Worm (Caenorhabditis elegans) whole organism, L4 larva: ENCODE data around the gene asp-3.

Source experiments
- F10B5.3 ChIP-seq: sonication (generic microtip); optimal IDR thresholded peaks from 2 replicates; lab custom pipeline; 2016; ENCODE audit warnings: mild to moderate bottlenecking, missing genetic modification characterization, missing compliant biosample characterization
- F26F4.8 ChIP-seq: fragments of 200-800 bp; sonication (Bioruptor generic); conservative IDR thresholded peaks from 2 replicates; pipeline ENCODE4 v1.3.6; 2022; ENCODE audit warnings: missing genetic modification characterization, missing compliant biosample characterization
- F44E2.7 ChIP-seq: fragments of 200-800 bp; sonication (Bioruptor generic); IDR thresholded peaks from 2 replicates; pipeline ENCODE4 v2.1.2; 2022; ENCODE audit warnings: missing genetic modification characterization, missing compliant biosample characterization
- F49E8.2 ChIP-seq: sonication (generic microtip); optimal IDR thresholded peaks from 2 replicates; lab custom pipeline; 2016; ENCODE audit warnings: missing compliant biosample characterization, mild to moderate bottlenecking, missing genetic modification characterization, borderline replicate concordance
- T26A8.4 ChIP-seq: fragments of 200-800 bp; sonication (Bioruptor generic); IDR thresholded peaks from 2 replicates; pipeline ENCODE4 v1.3.6; 2022; ENCODE audit warnings: missing genetic modification characterization, missing compliant biosample characterization
- Y48G9A.11 ChIP-seq: fragments of 200-800 bp; sonication (Bioruptor generic); IDR thresholded peaks from 2 replicates; pipeline ENCODE4 v1.3.6; 2022; ENCODE audit warnings: missing genetic modification reagents, missing genetic modification characterization, missing compliant biosample characterization
- Y75B8A.6 ChIP-seq: fragments of 200-800 bp; sonication (Bioruptor generic); IDR thresholded peaks from 2 replicates; pipeline ENCODE4 v1.3.6; 2022; ENCODE audit warnings: missing genetic modification reagents, missing genetic modification characterization, missing compliant biosample characterization
- aha-1 ChIP-seq: fragments of 150-350 bp; peaks from one replicate; lab custom pipeline; 2014; ENCODE audit warnings: missing biosample characterization, missing genetic modification characterization
- ama-1 ChIP-seq: fragments of 150-350 bp; optimal IDR thresholded peaks from 2 replicates; lab custom pipeline; 2014; ENCODE audit warnings: inconsistent platforms, mixed read lengths
- arid-1 ChIP-seq: fragments of 200-800 bp; sonication (Bioruptor generic); conservative IDR thresholded peaks from 2 replicates; pipeline ENCODE4 v1.3.6; 2022; ENCODE audit warnings: missing genetic modification reagents, missing genetic modification characterization, missing compliant biosample characterization
- attf-4 ChIP-seq: sonication (generic microtip); optimal IDR thresholded peaks from 3 replicates; lab custom pipeline; 2017; ENCODE audit warnings: missing biosample characterization, missing genetic modification characterization
- ceh-32 ChIP-seq: sonication (generic microtip); optimal IDR thresholded peaks from 2 replicates; lab custom pipeline; 2016; ENCODE audit warnings: mild to moderate bottlenecking, missing genetic modification characterization, missing compliant biosample characterization; ENCODE audit not compliant: poor library complexity
- ceh-44 ChIP-seq: fragments of 200-800 bp; sonication (Bioruptor generic); IDR thresholded peaks from 2 replicates; pipeline ENCODE4 v1.3.6; 2022; ENCODE audit warnings: missing genetic modification reagents, missing genetic modification characterization, missing compliant biosample characterization
- ceh-62 ChIP-seq: sonication (generic microtip); optimal IDR thresholded peaks from 2 replicates; lab custom pipeline; 2017; ENCODE audit warnings: missing biosample characterization, missing genetic modification characterization
- cey-2 ChIP-seq: sonication (generic microtip); optimal IDR thresholded peaks from 3 replicates; lab custom pipeline; 2017; ENCODE audit warnings: missing genetic modification characterization, mild to moderate bottlenecking, missing compliant biosample characterization, antibody characterized with exemption, borderline replicate concordance; ENCODE audit not compliant: insufficient read depth
- ctbp-1 ChIP-seq: fragments of 200-800 bp; sonication (Bioruptor generic); IDR thresholded peaks from 2 replicates; pipeline ENCODE4 v1.3.6; 2022; ENCODE audit warnings: missing genetic modification reagents, missing genetic modification characterization, missing compliant biosample characterization
- daf-12 ChIP-seq: fragments of 150-350 bp; optimal IDR thresholded peaks from 2 replicates; lab custom pipeline; 2014; ENCODE audit warnings: missing biosample characterization, missing genetic modification reagents, missing genetic modification characterization
- daf-16 ChIP-seq, 3 experiments: sonication (generic microtip); optimal IDR thresholded peaks; 2 replicates each; lab custom pipeline; 2016 to 2017; ENCODE audit warnings: missing genetic modification characterization in 3 of 3, missing genetic modification reagents in 3 of 3, mild to moderate bottlenecking in 2 of 3, missing compliant biosample characterization in 2 of 3, missing biosample characterization in 1 of 3, moderate library complexity in 1 of 3
- daf-19 ChIP-seq: fragments of 200-800 bp; sonication (Bioruptor generic); conservative IDR thresholded peaks from 2 replicates; pipeline ENCODE4 v1.3.6; 2022; ENCODE audit warnings: missing genetic modification characterization, missing compliant biosample characterization
- daf-8 ChIP-seq: fragments of 200-800 bp; sonication (Bioruptor generic); IDR thresholded peaks from 2 replicates; pipeline ENCODE4 v1.3.6; 2022; ENCODE audit warnings: missing genetic modification characterization, missing compliant biosample characterization
- duxl-1 ChIP-seq: sonication (generic microtip); optimal IDR thresholded peaks from 2 replicates; lab custom pipeline; 2016; ENCODE audit warnings: mild to moderate bottlenecking, missing genetic modification characterization, moderate library complexity, missing compliant biosample characterization; ENCODE audit not compliant: poor library complexity
- egl-27 ChIP-seq: sonication (generic microtip); optimal IDR thresholded peaks from 3 replicates; lab custom pipeline; 2017; ENCODE audit warnings: missing biosample characterization, missing genetic modification reagents, missing genetic modification characterization
- fos-1 ChIP-seq: fragments of 150-350 bp; optimal IDR thresholded peaks from 2 replicates; lab custom pipeline; 2014; ENCODE audit warnings: missing biosample characterization, missing genetic modification characterization
- hif-1 ChIP-seq, 2 experiments: sonication (generic microtip); optimal IDR thresholded peaks; 2 replicates each; lab custom pipeline; 2016 to 2017; ENCODE audit warnings: missing compliant biosample characterization in 2 of 2, missing genetic modification characterization in 2 of 2, missing genetic modification reagents in 2 of 2, missing genotype in 2 of 2, mild to moderate bottlenecking in 1 of 2
- jun-1 ChIP-seq: fragments of 150-350 bp; optimal IDR thresholded peaks from 2 replicates; lab custom pipeline; 2014; ENCODE audit warnings: missing biosample characterization, missing genetic modification reagents, missing genetic modification characterization
- lim-7 ChIP-seq: fragments of 200-800 bp; sonication (Bioruptor generic); IDR thresholded peaks from 2 replicates; pipeline ENCODE4 v1.3.6; 2022; ENCODE audit warnings: missing genetic modification characterization, missing compliant biosample characterization
- lin-29 ChIP-seq: fragments of 200-800 bp; sonication (Bioruptor generic); IDR thresholded peaks from 2 replicates; pipeline ENCODE4 v1.3.6; 2022; ENCODE audit warnings: missing genetic modification reagents, missing genetic modification characterization, missing compliant biosample characterization
- lin-38 ChIP-seq: fragments of 200-800 bp; sonication (Bioruptor generic); IDR thresholded peaks from 2 replicates; pipeline ENCODE4 v1.3.6; 2022; ENCODE audit warnings: missing genetic modification reagents, missing genetic modification characterization, missing compliant biosample characterization
- lir-3 ChIP-seq: sonication (generic microtip); optimal IDR thresholded peaks from 2 replicates; lab custom pipeline; 2016; ENCODE audit warnings: mild to moderate bottlenecking, missing genetic modification characterization, missing compliant biosample characterization
- madf-9 ChIP-seq: fragments of 200-800 bp; sonication (Bioruptor generic); conservative IDR thresholded peaks from 2 replicates; pipeline ENCODE4 v1.3.6; 2022; ENCODE audit warnings: missing genetic modification reagents, missing genetic modification characterization, missing compliant biosample characterization
- mdt-29 ChIP-seq: fragments of 200-800 bp; sonication (Bioruptor generic); IDR thresholded peaks from 2 replicates; pipeline ENCODE4 v1.3.6; 2022; ENCODE audit warnings: missing genetic modification reagents, missing genetic modification characterization, missing compliant biosample characterization
- mep-1 ChIP-seq: fragments of 150-350 bp; sonication (generic microtip); optimal IDR thresholded peaks from 3 replicates; lab custom pipeline; 2014; ENCODE audit warnings: missing biosample characterization, missing genetic modification characterization
- mxl-3 ChIP-seq: fragments of 200-800 bp; sonication (Bioruptor generic); optimal IDR thresholded peaks from 2 replicates; lab custom pipeline; 2018; ENCODE audit warnings: mild to moderate bottlenecking, missing genetic modification characterization, missing compliant biosample characterization
- nhr-10 ChIP-seq: fragments of 150-350 bp; optimal IDR thresholded peaks from 2 replicates; lab custom pipeline; 2014; ENCODE audit warnings: missing biosample characterization, missing genetic modification characterization
- nhr-102 ChIP-seq: sonication (generic microtip); optimal IDR thresholded peaks from 2 replicates; lab custom pipeline; 2016; ENCODE audit warnings: mild to moderate bottlenecking, missing genetic modification characterization, moderate library complexity, missing compliant biosample characterization
- nhr-6 ChIP-seq: fragments of 150-350 bp; optimal IDR thresholded peaks from 2 replicates; lab custom pipeline; 2014; ENCODE audit warnings: missing biosample characterization, missing genetic modification characterization
- nhr-76 ChIP-seq: fragments of 150-350 bp; optimal IDR thresholded peaks from 2 replicates; lab custom pipeline; 2014; ENCODE audit warnings: missing biosample characterization, missing genetic modification characterization
- pha-4 ChIP-seq, 2 experiments: fragments of 150-350 bp in 1 of 2; fragments of 200-800 bp in 1 of 2; sonication (Bioruptor generic) in 1 of 2; IDR thresholded peaks in 1 of 2; optimal IDR thresholded peaks in 1 of 2; 2 replicates each; pipeline versions ENCODE4 v1.3.6 to Lab custom; 2014 to 2022; ENCODE audit warnings: missing genetic modification characterization in 2 of 2, missing genetic modification reagents in 2 of 2, missing biosample characterization in 1 of 2, missing compliant biosample characterization in 1 of 2
- rbr-2 ChIP-seq: sonication (generic microtip); optimal IDR thresholded peaks from 2 replicates; lab custom pipeline; 2016; ENCODE audit warnings: missing genotype, missing genetic modification characterization, missing compliant biosample characterization
- set-16 ChIP-seq: fragments of 200-800 bp; sonication (Bioruptor generic); IDR thresholded peaks from 2 replicates; pipeline ENCODE4 v1.3.6; 2022; ENCODE audit warnings: missing genetic modification reagents, missing genetic modification characterization, missing compliant biosample characterization
- skn-1 ChIP-seq: fragments of 150-350 bp; optimal IDR thresholded peaks from 2 replicates; lab custom pipeline; 2014; ENCODE audit warnings: missing biosample characterization, missing genetic modification characterization
- snpc-1.2 ChIP-seq: fragments of 200-800 bp; sonication (Bioruptor generic); IDR thresholded peaks from 2 replicates; pipeline ENCODE4 v1.3.6; 2022; ENCODE audit warnings: missing genetic modification reagents, missing genetic modification characterization, missing compliant biosample characterization
- spr-3 ChIP-seq: fragments of 200-800 bp; sonication (Bioruptor generic); optimal IDR thresholded peaks from 2 replicates; lab custom pipeline; 2018; ENCODE audit warnings: mild to moderate bottlenecking, missing genetic modification characterization, missing compliant biosample characterization
- unc-62 ChIP-seq, 3 experiments: fragments of 150-350 bp in 1 of 3; sonication (generic microtip); optimal IDR thresholded peaks in 2 of 3; peaks in 1 of 3; 1 replicate in 1 of 3; 2 replicates in 2 of 3; lab custom pipeline; 2014 to 2017; ENCODE audit warnings: missing biosample characterization in 3 of 3, missing genetic modification characterization in 3 of 3, missing genetic modification reagents in 3 of 3, missing genotype in 1 of 3
- zag-1 ChIP-seq: fragments of 150-350 bp; optimal IDR thresholded peaks from 2 replicates; lab custom pipeline; 2014; ENCODE audit warnings: missing biosample characterization, missing genetic modification characterization
- zfp-2 ChIP-seq: sonication (generic microtip); optimal IDR thresholded peaks from 2 replicates; lab custom pipeline; 2016; ENCODE audit warnings: mild to moderate bottlenecking, missing genetic modification characterization, missing compliant biosample characterization
- zfp-3 ChIP-seq: fragments of 200-800 bp; sonication (Bioruptor generic); conservative IDR thresholded peaks from 2 replicates; pipeline ENCODE4 v1.3.6; 2022; ENCODE audit warnings: missing genetic modification reagents, missing genetic modification characterization, missing compliant biosample characterization
- ztf-11 ChIP-seq: fragments of 150-350 bp; optimal IDR thresholded peaks from 2 replicates; lab custom pipeline; 2014; ENCODE audit warnings: missing biosample characterization, missing genetic modification characterization

Gene asp-3

DNA sequence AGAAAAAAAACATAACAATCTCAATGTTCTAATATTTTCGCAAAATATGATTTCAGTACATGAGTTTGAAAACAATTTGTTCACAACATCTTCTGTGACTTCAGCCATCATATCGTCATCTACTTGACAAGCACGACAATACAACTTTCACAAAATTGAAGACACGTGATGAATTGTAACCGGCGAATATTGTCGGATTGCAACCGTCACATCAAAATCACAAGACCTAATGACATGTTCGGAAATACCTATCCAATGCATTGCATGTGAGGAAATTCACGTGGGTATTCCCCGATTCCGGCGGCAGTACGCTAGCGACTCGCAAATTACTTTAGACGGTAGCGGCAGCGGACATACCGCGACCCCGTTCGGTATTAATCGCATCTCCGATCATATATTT, 49.3 kb upstream of the asp-3 start (continued):
- TF ChIP-seq ama-1 (lab: Kevin White, UChicago) (no peak), nhr-76 (tag; lab: Kevin White, UChicago) (no peak), daf-16 (GFP tag; optimal IDR thresholded peaks at IDR 0.05; lab: Kevin White, UChicago) (no peak), daf-16 (tag; optimal IDR thresholded peaks at IDR 0.05; lab: Kevin White, UChicago) (peak; percentile 45), madf-9 (GFP tag; lab: Robert Waterston, UW) (no peak), F49E8.2 (tag; lab: Kevin White, UChicago) (no peak), F44E2.7 (GFP tag; lab: Robert Waterston, UW) (no peak), F10B5.3 (no peak), fos-1 (no peak), lin-29 (GFP tag; lab: Robert Waterston, UW) (no peak), skn-1 (no peak), ctbp-1 (no peak), F26F4.8 (no peak)

DNA sequence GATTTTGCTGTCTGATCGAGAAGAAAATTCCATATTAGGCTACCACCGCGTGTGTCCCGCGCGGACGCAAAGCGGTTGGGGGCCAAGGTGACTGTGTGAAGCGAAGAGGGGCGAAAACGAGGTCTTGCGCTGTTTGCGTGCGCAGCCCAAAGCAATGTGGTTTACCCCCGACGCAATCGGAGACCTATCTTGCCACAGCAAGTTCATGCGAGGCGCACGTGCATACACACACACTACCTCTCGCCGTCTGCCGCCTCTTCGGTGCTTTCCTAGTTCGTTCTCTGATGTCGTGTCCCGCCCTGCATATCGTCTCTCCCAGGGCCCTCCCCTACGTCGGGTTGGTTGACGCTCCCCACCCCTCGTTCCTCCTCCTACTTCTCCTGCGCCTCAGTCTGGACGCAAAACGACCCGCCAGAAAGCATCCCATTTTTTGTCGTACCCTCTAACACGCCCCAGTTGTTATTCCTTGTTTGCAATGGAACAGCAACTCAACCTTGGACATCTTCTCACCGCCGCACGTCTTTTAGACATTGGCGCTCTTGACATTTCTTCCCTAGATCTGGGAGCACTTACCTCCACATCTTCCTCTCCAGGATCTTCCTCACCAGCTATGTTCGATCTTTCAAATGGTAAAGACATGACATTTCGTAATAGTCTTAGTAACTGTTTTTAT, 48.7 kb upstream of the asp-3 start, which contains the start of gene mdl-1:
Gene mdl-1, plus strand, starts transcription at position 341 of the 673 bp plus-strand sequence.
- peak; percentile 92 for TF ChIP-seq nhr-6 (tag; lab: Kevin White, UChicago)
- TF ChIP-seq daf-12: no peak
- peak; percentile 87 for TF ChIP-seq rbr-2
- peak; percentile 35 for TF ChIP-seq attf-4 (tag; lab: Kevin White, UChicago)
- peak; percentile 50 for TF ChIP-seq zag-1 (tag; lab: Kevin White, UChicago)
- no peak for TF ChIP-seq Y75B8A.6 (GFP tag; lab: Robert Waterston, UW)
- peak in 1 of 2 experiments; percentile 100 for TF ChIP-seq unc-62 (GFP tag; optimal IDR thresholded peaks at IDR 0.05 in 1 of 2; lab: Kevin White, UChicago)
- TF ChIP-seq unc-62 (tag; optimal IDR thresholded peaks at IDR 0.05; lab: Kevin White, UChicago): no peak
- peak; percentile 52 for TF ChIP-seq jun-1
- TF ChIP-seq aha-1: peak; percentile 100
- 0 out of 2 replicates have a peak, but pooled peaks have one; percentile 16 for TF ChIP-seq snpc-1.2
- TF ChIP-seq ceh-32 (tag; lab: Kevin White, UChicago): peak; percentile 43
- peak; percentile 58 for TF ChIP-seq lin-38 (GFP tag; lab: Robert Waterston, UW)
- no peak for TF ChIP-seq duxl-1 (tag; lab: Kevin White, UChicago)
- peak; percentile 37 to 95 for TF ChIP-seq hif-1 (tag; optimal IDR thresholded peaks at IDR 0.05; lab: Kevin White, UChicago)
- no peak for TF ChIP-seq daf-8
- TF ChIP-seq mdt-29: peak; percentile 90
- TF ChIP-seq ceh-44 (GFP tag; lab: Robert Waterston, UW): no peak
- peak; percentile 89 for TF ChIP-seq mep-1 (tag; lab: Kevin White, UChicago)
- peak; percentile 73; the same call in 1 of the 2 replicates for TF ChIP-seq daf-19 (GFP tag; lab: Robert Waterston, UW)
- peak; percentile 89 for TF ChIP-seq nhr-102 (tag; lab: Kevin White, UChicago)
- TF ChIP-seq ceh-62 (tag; lab: Kevin White, UChicago): no peak
- TF ChIP-seq T26A8.4 (GFP tag; lab: Robert Waterston, UW): peak; percentile 87
- peak; percentile 72 for TF ChIP-seq arid-1 (GFP tag; lab: Robert Waterston, UW)
- no peak for TF ChIP-seq ztf-11 (tag; lab: Kevin White, UChicago)
- no peak for TF ChIP-seq spr-3 (GFP tag; lab: Kevin White, UChicago)
- TF ChIP-seq lir-3 (tag; lab: Kevin White, UChicago): no peak
- no peak for TF ChIP-seq cey-2 (tag; lab: Kevin White, UChicago)
- peak; percentile 96 for TF ChIP-seq ama-1 (lab: Kevin White, UChicago)
- peak; percentile 98 for TF ChIP-seq mxl-3
- TF ChIP-seq egl-27 (tag; lab: Kevin White, UChicago): no peak
- TF ChIP-seq lim-7: peak; percentile 27; the same call in 1 of the 2 replicates
- TF ChIP-seq zfp-2 (tag; lab: Kevin White, UChicago): no peak
- TF ChIP-seq nhr-10: peak; percentile 81
- TF ChIP-seq pha-4 (GFP tag; IDR thresholded peaks at IDR 0.05; lab: Robert Waterston, UW): peak; percentile 93
- no peak for TF ChIP-seq pha-4 (tag; optimal IDR thresholded peaks at IDR 0.05; lab: Kevin White, UChicago)
- no peak for TF ChIP-seq Y48G9A.11 (GFP tag; lab: Robert Waterston, UW)
- TF ChIP-seq set-16 (GFP tag; lab: Robert Waterston, UW): peak; percentile 98
- 0 out of 2 replicates have a peak, but pooled peaks have one; percentile 35 for TF ChIP-seq zfp-3 (GFP tag; lab: Robert Waterston, UW)
